Worm (Caenorhabditis elegans): ENCODE results near the gene sru-42.
"Not testable (repeated sequence)": the region's sequence is repeated elsewhere in the genome, so short reads cannot be mapped to it uniquely, and the experiment has no call there.

- TF ChIP-seq nfya-1 (tag; optimal IDR thresholded peaks at IDR 0.05); ahr-1 (tag; optimal IDR thresholded peaks at IDR 0.05); unc-3 (GFP tag; conservative IDR thresholded peaks at IDR 0.05); unc-3 (tag; optimal IDR thresholded peaks at IDR 0.05); fkh-10 (GFP tag; optimal IDR thresholded peaks at IDR 0.05); Y22D7AL.16 (tag; optimal IDR thresholded peaks at IDR 0.05); ets-4 (tag; optimal IDR thresholded peaks at IDR 0.05); ceh-14 (tag; optimal IDR thresholded peaks at IDR 0.05): not testable (repeated sequence)
These were observed 17.9 kb downstream of the sru-42 start, which contains the start of gene F53E4.1 for ce11 chrV:15668200-15668599.

Data from whole organism, late embryonic.